Worm (Caenorhabditis elegans) whole organism, dauer: ENCODE results near the gene R02F2.7.

Experiments
- unc-62 ChIP-seq: sonication (generic microtip); optimal IDR thresholded peaks from 2 replicates; lab custom pipeline; 2017; ENCODE audit warnings: missing biosample characterization, missing genetic modification reagents, missing genetic modification characterization

Gene R02F2.7

DNA sequence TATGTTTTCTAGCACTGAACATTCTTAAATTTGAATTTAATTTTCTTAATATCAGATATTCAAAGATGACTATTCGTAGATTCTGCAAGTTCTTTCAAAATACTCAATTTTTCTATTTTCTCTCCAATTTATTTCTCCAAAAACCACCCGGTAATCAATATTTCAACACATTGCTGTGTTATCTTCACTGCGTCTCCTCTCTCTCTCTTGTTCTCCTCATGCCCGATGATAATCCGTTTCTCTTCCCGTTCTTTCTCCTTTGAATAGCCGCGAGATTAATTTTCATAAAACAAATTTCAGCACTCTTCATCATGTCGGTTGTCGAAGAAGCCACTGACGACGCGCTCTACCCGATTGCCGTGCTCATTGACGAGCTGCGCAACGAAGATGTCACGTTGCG lies 33.1 kb downstream of the R02F2.7 start, which contains the start of gene paa-1:
TSS of gene paa-1 (plus strand) at position 301 of the 400 bp plus-strand sequence.
- TF ChIP-seq unc-62 (GFP tag; lab: Kevin White, UChicago), result no peak

ce11 chrIII:5449762-5450308 lies 33.7 kb downstream of the R02F2.7 start, which contains the start of gene F48E8.8:
F48E8.8 (minus strand) TSS chrIII:5449812.
- TF ChIP-seq unc-62 (GFP tag; lab: Kevin White, UChicago), result no peak

DNA sequence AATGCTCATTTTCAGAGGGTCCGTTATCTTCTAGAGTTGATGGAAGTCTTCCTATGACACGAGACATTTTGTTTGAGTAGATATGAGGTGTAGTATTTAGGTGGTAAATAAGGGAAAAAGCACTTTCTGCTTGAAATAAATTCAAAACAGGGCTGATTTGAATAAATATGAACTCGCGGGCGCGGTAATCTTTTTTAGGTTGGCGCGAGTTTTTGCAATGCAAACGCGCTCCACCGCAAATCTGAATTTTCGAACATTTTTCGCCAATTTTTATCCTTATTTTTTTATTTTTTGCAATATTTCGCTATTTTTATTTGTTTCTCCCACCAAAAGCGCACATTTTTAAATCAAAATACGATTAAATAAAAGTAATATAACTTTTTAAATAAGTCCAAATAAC lies 35.4 kb downstream of the R02F2.7 start, which contains the start of gene skpt-1:
TSS of gene skpt-1 (minus strand) at position 219 of the 400 bp plus-strand sequence.
- no peak for TF ChIP-seq unc-62 (GFP tag; lab: Kevin White, UChicago)

ce11 chrIII:5442711-5443253 lies 40.8 kb downstream of the R02F2.7 start, which contains the start of the genes T24G10.2 and disl-2:
T24G10.2 (minus strand) TSS chrIII:5442761.
disl-2 (plus strand) TSS chrIII:5443167.
- TF ChIP-seq unc-62 (GFP tag; lab: Kevin White, UChicago), result no peak

ce11 chrIII:5440540-5440939 lies 43.0 kb downstream of the R02F2.7 start, which contains the start of gene W03A5.6:
W03A5.6 (minus strand) TSS chrIII:5440640.
- TF ChIP-seq unc-62 (GFP tag; lab: Kevin White, UChicago), result no peak

- no peak for TF ChIP-seq unc-62 (GFP tag; lab: Kevin White, UChicago)
These were observed 45.5 kb downstream of the R02F2.7 start for ce11 chrIII:5438064-5438463.

ce11 chrIII:5436306-5436705 lies 47.3 kb downstream of the R02F2.7 start:
- TF ChIP-seq unc-62 (GFP tag; lab: Kevin White, UChicago), result no peak
